Worm (Caenorhabditis elegans): Measurements from ENCODE around the gene swan-2.

swan-2 gene

DNA sequence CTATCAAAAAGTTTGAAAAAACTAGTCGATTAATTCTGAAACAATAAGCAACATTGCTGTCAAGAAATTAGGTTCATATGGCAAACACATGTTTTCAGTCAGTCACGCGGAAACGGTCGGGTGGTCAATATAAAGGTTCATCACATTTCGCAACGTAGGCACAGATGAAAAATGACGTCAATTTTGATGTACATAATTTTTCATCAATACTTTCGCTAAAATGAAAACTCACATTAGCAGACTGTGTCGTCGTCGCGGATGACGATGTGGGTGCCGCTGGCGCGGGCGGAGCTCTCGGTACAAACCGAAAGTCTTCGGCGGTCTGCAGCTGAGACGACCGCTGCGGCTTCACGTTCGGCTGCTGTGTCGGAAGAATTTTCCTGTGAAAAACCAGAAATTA lies at the start of gene swan-2:
Gene swan-2, minus strand, starts transcription at position 380 of the 400 bp plus-strand sequence.
- TF ChIP-seq nhr-129 (tag; optimal IDR thresholded peaks at IDR 0.05), result peak; percentile 30
- no peak for TF ChIP-seq unc-39 (tag; optimal IDR thresholded peaks at IDR 0.05)

ce11 chrV:13850170-13850569 lies 46.1 kb upstream of the swan-2 start, which contains the start of gene hpx-2:
Gene hpx-2, plus strand, starts transcription at chrV:13850470.
- TF ChIP-seq lin-11 (tag; optimal IDR thresholded peaks at IDR 0.05) (no peak), unc-55 (GFP tag; optimal IDR thresholded peaks at IDR 0.05) (no peak), mab-5 (tag; optimal IDR thresholded peaks at IDR 0.05) (no peak), nhr-237 (tag; optimal IDR thresholded peaks at IDR 0.05) (no peak), C34F6.9 (tag; optimal IDR thresholded peaks at IDR 0.05) (no peak), nhr-11 (tag; optimal IDR thresholded peaks at IDR 0.05) (no peak), nhr-10 (tag; optimal IDR thresholded peaks at IDR 0.05) (no peak), mbf-1 (tag; optimal IDR thresholded peaks at IDR 0.05) (no peak), lin-13 (GFP tag; optimal IDR thresholded peaks at IDR 0.05) (no peak), elt-3 (tag; optimal IDR thresholded peaks at IDR 0.05) (no peak), elt-1 (tag; optimal IDR thresholded peaks at IDR 0.05) (no peak), fos-1 (tag; optimal IDR thresholded peaks at IDR 0.05) (no peak), F13H6.1 (tag; optimal IDR thresholded peaks at IDR 0.05) (no peak)

ce11 chrV:13848379-13848778 lies 44.3 kb upstream of the swan-2 start, which contains the start of gene srx-133:
Gene srx-133, plus strand, starts transcription at chrV:13848679.
- TF ChIP-seq ZK546.5 (tag; optimal IDR thresholded peaks at IDR 0.05) (no peak), nhr-10 (tag; optimal IDR thresholded peaks at IDR 0.05) (no peak), ztf-4 (tag; optimal IDR thresholded peaks at IDR 0.05) (no peak), blmp-1 (tag; optimal IDR thresholded peaks at IDR 0.05; ENCODE audit: insufficient read depth) (no peak), skn-1 (tag; optimal IDR thresholded peaks at IDR 0.05) (no peak), ztf-1 (GFP tag; conservative IDR thresholded peaks at IDR 0.05) (no peak), R02D3.7 (tag; optimal IDR thresholded peaks at IDR 0.05) (no peak), ztf-11 (tag; optimal IDR thresholded peaks at IDR 0.05) (no peak), nhr-237 (tag; optimal IDR thresholded peaks at IDR 0.05) (no peak), sma-3 (GFP tag; optimal IDR thresholded peaks at IDR 0.05) (no peak), nhr-129 (tag; optimal IDR thresholded peaks at IDR 0.05) (no peak)

DNA sequence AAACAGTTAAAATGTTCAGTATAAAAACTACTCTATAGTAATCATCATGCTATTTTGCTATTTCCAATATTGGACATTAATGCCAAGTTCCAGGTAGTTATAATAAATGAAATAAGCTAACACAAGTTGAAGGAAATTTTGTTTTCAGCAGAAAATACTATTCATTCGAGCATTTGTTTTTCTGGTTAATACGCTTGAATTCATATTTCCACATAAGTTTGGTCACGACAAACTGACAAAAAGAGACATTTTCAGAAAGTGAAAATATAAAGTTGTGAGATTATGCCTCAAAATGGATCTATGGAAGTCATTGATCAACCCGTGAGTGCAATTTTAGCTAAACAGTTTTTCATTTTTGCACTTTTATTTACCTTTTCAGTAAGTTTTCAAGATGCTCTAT lies 41.1 kb upstream of the swan-2 start, which contains the start of gene srx-131:
Gene srx-131, plus strand, starts transcription at position 301 of the 400 bp plus-strand sequence.
- TF ChIP-seq zag-1 (tag; optimal IDR thresholded peaks at IDR 0.05) (no peak), Y55F3AM.14 (GFP tag; optimal IDR thresholded peaks at IDR 0.05) (no peak)

- TF ChIP-seq snpc-4 (tag; optimal IDR thresholded peaks at IDR 0.05) (no peak), C34F6.9 (tag; optimal IDR thresholded peaks at IDR 0.05) (no peak), unc-55 (GFP tag; optimal IDR thresholded peaks at IDR 0.05) (no peak), R02D3.7 (tag; optimal IDR thresholded peaks at IDR 0.05) (no peak), ztf-1 (GFP tag; conservative IDR thresholded peaks at IDR 0.05) (no peak), zag-1 (tag; optimal IDR thresholded peaks at IDR 0.05) (no peak), ZK546.5 (tag; optimal IDR thresholded peaks at IDR 0.05) (no peak), lin-39 (tag; optimal IDR thresholded peaks at IDR 0.05) (no peak), nhr-237 (tag; optimal IDR thresholded peaks at IDR 0.05) (no peak), nhr-23 (tag; optimal IDR thresholded peaks at IDR 0.05) (no peak), fos-1 (tag; optimal IDR thresholded peaks at IDR 0.05) (no peak), nhr-21 (tag; optimal IDR thresholded peaks at IDR 0.05) (no peak), dmd-4 (tag; optimal IDR thresholded peaks at IDR 0.05) (no peak)
These were observed 39.1 kb upstream of the swan-2 start, which contains the start of gene srx-130 for ce11 chrV:13843147-13843546. Gene srx-130, plus strand, starts transcription at chrV:13843447.

ce11 chrV:13840909-13841308 lies 36.8 kb upstream of the swan-2 start, which contains the start of gene srx-17:
Gene srx-17, plus strand, starts transcription at chrV:13841209.
- TF ChIP-seq mbf-1 (tag; optimal IDR thresholded peaks at IDR 0.05) (no peak), zag-1 (tag; optimal IDR thresholded peaks at IDR 0.05) (no peak), ztf-11 (tag; optimal IDR thresholded peaks at IDR 0.05) (no peak), egl-27 (tag; optimal IDR thresholded peaks at IDR 0.05) (no peak), nhr-10 (tag; optimal IDR thresholded peaks at IDR 0.05) (no peak)

DNA sequence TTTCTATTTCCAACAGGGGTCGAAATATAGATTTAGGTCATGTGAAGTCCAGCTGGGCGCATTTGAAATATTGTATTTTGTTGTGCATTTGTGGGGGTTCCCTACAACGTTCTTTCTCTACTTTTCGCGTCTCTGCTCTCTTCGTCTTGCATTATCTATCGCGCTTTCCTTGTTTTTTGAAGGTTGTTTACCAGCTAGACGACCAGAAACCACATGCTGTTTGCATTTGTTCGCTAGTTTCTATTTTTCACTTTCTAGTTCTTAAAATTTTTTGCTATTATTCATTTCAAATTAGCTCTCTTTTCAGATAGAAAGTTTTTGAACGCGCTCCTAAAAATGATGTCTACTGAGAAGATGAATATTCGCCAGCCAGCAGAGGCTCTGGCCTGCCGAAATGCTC lies 35.4 kb upstream of the swan-2 start, which contains the start of gene F55B12.10:
Gene F55B12.10, plus strand, starts transcription at position 301 of the 400 bp plus-strand sequence.
- TF ChIP-seq lin-13 (GFP tag; optimal IDR thresholded peaks at IDR 0.05) (no peak), ZK546.5 (tag; optimal IDR thresholded peaks at IDR 0.05) (no peak)

All from whole organism, L2 larva.